Fruit fly (Drosophila melanogaster) whole organism, prepupa: Measurements from ENCODE around the gene CG4218.

Source experiments
- Blimp-1 ChIP-seq: fragments of 200-800 bp; sonication (Bioruptor generic); optimal IDR thresholded peaks from 3 replicates; lab custom pipeline; 2017; ENCODE audit warnings: missing biosample characterization, missing genetic modification characterization, mild to moderate bottlenecking, moderate library complexity, missing genetic modification reagents
- CG10631 ChIP-seq: fragments of 200-800 bp; sonication (Bioruptor generic); optimal IDR thresholded peaks from 2 replicates; lab custom pipeline; 2016; ENCODE audit warnings: missing biosample characterization, missing genetic modification characterization
- CG10669 ChIP-seq: fragments of 200-800 bp; sonication (Bioruptor generic); optimal IDR thresholded peaks from 3 replicates; lab custom pipeline; 2018; ENCODE audit warnings: missing biosample characterization, mild to moderate bottlenecking, missing genetic modification characterization, moderate library complexity
- CG11294 ChIP-seq: fragments of 200-800 bp; sonication (Bioruptor generic); IDR thresholded peaks from 2 replicates; pipeline ENCODE4 v1.3.6; 2022; ENCODE audit warnings: missing biosample characterization, missing genetic modification characterization
- CG11762 ChIP-seq: fragments of 200-800 bp; sonication (Bioruptor generic); optimal IDR thresholded peaks from 3 replicates; lab custom pipeline; 2016; ENCODE audit warnings: missing biosample characterization, missing genetic modification characterization; ENCODE audit not compliant: insufficient read depth
- CG1621 ChIP-seq: fragments of 200-800 bp; sonication (Bioruptor generic); optimal IDR thresholded peaks from 3 replicates; lab custom pipeline; 2018; ENCODE audit warnings: missing biosample characterization, mild to moderate bottlenecking, missing genetic modification characterization
- CG3032 ChIP-seq: fragments of 200-800 bp; optimal IDR thresholded peaks from 2 replicates; lab custom pipeline; 2019; ENCODE audit warnings: missing biosample characterization, mild to moderate bottlenecking, missing genetic modification characterization, moderate library complexity
- CG31627 ChIP-seq: fragments of 200-800 bp; sonication (Bioruptor generic); optimal IDR thresholded peaks from 3 replicates; lab custom pipeline; 2016; ENCODE audit warnings: missing biosample characterization, missing genetic modification characterization
- CG32006 ChIP-seq: fragments of 200-800 bp; sonication (Bioruptor generic); optimal IDR thresholded peaks from 3 replicates; lab custom pipeline; 2017; ENCODE audit warnings: missing biosample characterization, mild to moderate bottlenecking, missing genetic modification characterization
- CG34406 ChIP-seq: fragments of 200-800 bp; sonication (Bioruptor generic); optimal IDR thresholded peaks from 3 replicates; lab custom pipeline; 2016; ENCODE audit warnings: missing biosample characterization, missing genetic modification characterization
- CG3919 ChIP-seq: fragments of 200-800 bp; sonication (Bioruptor generic); optimal IDR thresholded peaks from 3 replicates; lab custom pipeline; 2016; ENCODE audit warnings: missing biosample characterization, missing genetic modification characterization
- CG6276 ChIP-seq: fragments of 200-800 bp; sonication (Bioruptor generic); optimal IDR thresholded peaks from 2 replicates; lab custom pipeline; 2017; ENCODE audit warnings: missing biosample characterization, mild to moderate bottlenecking, missing genetic modification characterization
- CG6792 ChIP-seq: fragments of 200-800 bp; sonication (Bioruptor generic); optimal IDR thresholded peaks from 3 replicates; lab custom pipeline; 2016; ENCODE audit warnings: missing biosample characterization, missing genetic modification characterization
- CG6808 ChIP-seq: fragments of 200-800 bp; sonication (Bioruptor generic); optimal IDR thresholded peaks from 3 replicates; lab custom pipeline; 2017; ENCODE audit warnings: missing biosample characterization, missing genetic modification characterization, mild to moderate bottlenecking, moderate library complexity, missing genetic modification reagents
- CG6854 ChIP-seq: fragments of 200-800 bp; sonication (Bioruptor generic); optimal IDR thresholded peaks from 2 replicates; lab custom pipeline; 2017; ENCODE audit warnings: missing biosample characterization, mild to moderate bottlenecking, missing genetic modification characterization
- CG7368 ChIP-seq: fragments of 200-800 bp; sonication (Bioruptor generic); optimal IDR thresholded peaks from 3 replicates; lab custom pipeline; 2016; ENCODE audit warnings: missing biosample characterization, missing genetic modification characterization
- CG8119 ChIP-seq: fragments of 200-800 bp; sonication (Bioruptor generic); IDR thresholded peaks from 3 replicates; pipeline ENCODE4 v1.3.6; 2022; ENCODE audit warnings: missing biosample characterization, missing genetic modification characterization
- CG8632 ChIP-seq: fragments of 200-800 bp; sonication (Bioruptor generic); optimal IDR thresholded peaks from 3 replicates; lab custom pipeline; 2016; ENCODE audit warnings: missing biosample characterization, missing genetic modification characterization
- CG9139 ChIP-seq: fragments of 200-800 bp; sonication (Bioruptor generic); optimal IDR thresholded peaks from 3 replicates; lab custom pipeline; 2017; ENCODE audit warnings: missing biosample characterization, mild to moderate bottlenecking, missing genetic modification characterization
- Eip75B ChIP-seq: fragments of 200-800 bp; sonication (Bioruptor generic); optimal IDR thresholded peaks from 3 replicates; lab custom pipeline; 2016; ENCODE audit warnings: missing biosample characterization, missing genetic modification characterization
- Eip78C ChIP-seq: fragments of 200-800 bp; sonication (Bioruptor generic); peaks from one replicate; lab custom pipeline; 2016; ENCODE audit warnings: missing biosample characterization, missing genetic modification characterization
- Ets21C ChIP-seq: fragments of 200-800 bp; sonication (Bioruptor generic); optimal IDR thresholded peaks from 3 replicates; lab custom pipeline; 2016; ENCODE audit warnings: missing biosample characterization, missing genetic modification characterization
- Ets96B ChIP-seq: fragments of 200-800 bp; optimal IDR thresholded peaks from 2 replicates; lab custom pipeline; 2019; ENCODE audit warnings: missing biosample characterization, mild to moderate bottlenecking, missing genetic modification characterization, moderate library complexity
- Hr38 ChIP-seq: sonication (Bioruptor generic); optimal IDR thresholded peaks from 2 replicates; lab custom pipeline; 2016; ENCODE audit warnings: missing biosample characterization, missing genetic modification characterization
- Hr4 ChIP-seq: fragments of 200-800 bp; sonication (Bioruptor generic); optimal IDR thresholded peaks from 3 replicates; lab custom pipeline; 2016; ENCODE audit warnings: missing biosample characterization, missing genetic modification characterization
- Lpt ChIP-seq: fragments of 200-800 bp; sonication (Bioruptor generic); optimal IDR thresholded peaks from 3 replicates; lab custom pipeline; 2016; ENCODE audit warnings: missing biosample characterization, missing genetic modification characterization
- Met ChIP-seq: fragments of 200-800 bp; sonication (Bioruptor generic); optimal IDR thresholded peaks from 3 replicates; lab custom pipeline; 2016; ENCODE audit warnings: missing biosample characterization, missing genetic modification characterization
- OdsH ChIP-seq: fragments of 200-800 bp; sonication (Bioruptor generic); optimal IDR thresholded peaks from 3 replicates; lab custom pipeline; 2016; ENCODE audit warnings: missing biosample characterization, missing genetic modification characterization
- Sox102F ChIP-seq: fragments of 200-800 bp; sonication (Bioruptor generic); optimal IDR thresholded peaks from 2 replicates; lab custom pipeline; 2016; ENCODE audit warnings: missing biosample characterization, mild to moderate bottlenecking, missing genetic modification characterization
- Sox14 ChIP-seq: fragments of 200-800 bp; sonication (Bioruptor generic); optimal IDR thresholded peaks from 3 replicates; lab custom pipeline; 2016; ENCODE audit warnings: missing biosample characterization, missing genetic modification characterization
- achi ChIP-seq: fragments of 200-800 bp; sonication (Bioruptor generic); optimal IDR thresholded peaks from 3 replicates; lab custom pipeline; 2016; ENCODE audit warnings: missing biosample characterization, missing genetic modification characterization
- acj6 ChIP-seq: fragments of 200-800 bp; sonication (Bioruptor generic); optimal IDR thresholded peaks from 3 replicates; lab custom pipeline; 2016; ENCODE audit warnings: missing biosample characterization, missing genetic modification characterization
- dac ChIP-seq: fragments of 200-800 bp; sonication (Bioruptor generic); optimal IDR thresholded peaks from 2 replicates; lab custom pipeline; 2017; ENCODE audit warnings: missing biosample characterization, mild to moderate bottlenecking, missing genetic modification characterization
- dsx ChIP-seq: fragments of 200-800 bp; optimal IDR thresholded peaks from 3 replicates; lab custom pipeline; 2019; ENCODE audit warnings: missing biosample characterization, mild to moderate bottlenecking, missing genetic modification characterization, moderate library complexity; ENCODE audit not compliant: poor library complexity, severe bottlenecking
- eg ChIP-seq: fragments of 200-800 bp; sonication (Bioruptor generic); IDR thresholded peaks from 3 replicates; pipeline ENCODE4 v1.3.6; 2022; ENCODE audit warnings: missing biosample characterization, missing genetic modification characterization
- esn ChIP-seq: fragments of 200-800 bp; sonication (Bioruptor generic); optimal IDR thresholded peaks from 2 replicates; lab custom pipeline; 2016; ENCODE audit warnings: missing biosample characterization, mild to moderate bottlenecking, missing genetic modification characterization, moderate library complexity
- fd59A ChIP-seq: fragments of 200-800 bp; sonication (Bioruptor generic); optimal IDR thresholded peaks from 2 replicates; lab custom pipeline; 2017; ENCODE audit warnings: missing biosample characterization, mild to moderate bottlenecking, missing genetic modification characterization, missing genetic modification reagents
- fd85E ChIP-seq: fragments of 200-800 bp; sonication (Bioruptor generic); optimal IDR thresholded peaks from 3 replicates; lab custom pipeline; 2016; ENCODE audit warnings: missing biosample characterization, missing genetic modification characterization
- lz ChIP-seq: fragments of 200-800 bp; sonication (Bioruptor generic); optimal IDR thresholded peaks from 3 replicates; lab custom pipeline; 2016; ENCODE audit warnings: missing biosample characterization, missing genetic modification characterization
- net ChIP-seq: fragments of 200-800 bp; sonication (Bioruptor generic); optimal IDR thresholded peaks from 3 replicates; lab custom pipeline; 2016; ENCODE audit warnings: missing biosample characterization, missing genetic modification characterization
- pdm3 ChIP-seq: fragments of 200-800 bp; sonication (Bioruptor generic); optimal IDR thresholded peaks from 3 replicates; lab custom pipeline; 2016; ENCODE audit warnings: missing biosample characterization, missing genetic modification characterization
- salr ChIP-seq, 2 experiments: fragments of 200-800 bp; sonication (Bioruptor generic); optimal IDR thresholded peaks; 3 replicates each; lab custom pipeline; 2016 to 2018; ENCODE audit warnings: missing biosample characterization in 2 of 2, missing genetic modification characterization in 2 of 2, mild to moderate bottlenecking in 1 of 2
- spab ChIP-seq: fragments of 200-800 bp; sonication (Bioruptor generic); optimal IDR thresholded peaks from 2 replicates; lab custom pipeline; 2017; ENCODE audit warnings: missing biosample characterization, mild to moderate bottlenecking, missing genetic modification characterization, missing genetic modification reagents
- ss ChIP-seq, 2 experiments: fragments of 200-800 bp; sonication (Bioruptor generic); optimal IDR thresholded peaks; 2 replicates in 1 of 2; 3 replicates in 1 of 2; lab custom pipeline; 2017 to 2018; ENCODE audit warnings: mild to moderate bottlenecking in 2 of 2, missing biosample characterization in 2 of 2, missing genetic modification characterization in 2 of 2, moderate library complexity in 1 of 2
- svp ChIP-seq: fragments of 200-800 bp; sonication (Bioruptor generic); peaks from one replicate; lab custom pipeline; 2016; ENCODE audit warnings: missing biosample characterization, missing genetic modification characterization
- topi ChIP-seq: fragments of 200-800 bp; sonication (Bioruptor generic); optimal IDR thresholded peaks from 3 replicates; lab custom pipeline; 2016; ENCODE audit warnings: missing biosample characterization, missing genetic modification characterization
- vri ChIP-seq: fragments of 200-800 bp; sonication (Bioruptor generic); optimal IDR thresholded peaks from 3 replicates; lab custom pipeline; 2016; ENCODE audit warnings: missing biosample characterization, mild to moderate bottlenecking, missing genetic modification characterization

Gene CG4218

dm6 chr2L:14569301-14569700 lies 20.4 kb upstream of the CG4218 start:
- peak; percentile 65 for TF ChIP-seq svp (GFP tag; lab: Kevin White, UChicago)
- TF ChIP-seq dsx: peak; percentile 55
- no peak for TF ChIP-seq CG31627 (GFP tag; lab: Kevin White, UChicago)
- TF ChIP-seq ss (GFP tag; optimal IDR thresholded peaks at IDR 0.05; lab: Kevin White, UChicago): no peak
- TF ChIP-seq CG11294 (GFP tag; lab: Robert Waterston, UW): no peak
- TF ChIP-seq CG32006: peak; percentile 33
- TF ChIP-seq achi (GFP tag; lab: Kevin White, UChicago): peak; percentile 40
- peak; percentile 50 for TF ChIP-seq CG10669 (GFP tag; lab: Kevin White, UChicago)
- TF ChIP-seq net (GFP tag; lab: Kevin White, UChicago): no peak
- peak; percentile 20 for TF ChIP-seq lz
- TF ChIP-seq topi (GFP tag; lab: Kevin White, UChicago): peak; percentile 4
- TF ChIP-seq Ets96B (tag; lab: Kevin White, UChicago): peak; percentile 56
- TF ChIP-seq CG3032 (tag; lab: Kevin White, UChicago): peak; percentile 57
- TF ChIP-seq CG6854 (GFP tag; lab: Kevin White, UChicago): no peak
- TF ChIP-seq Met (GFP tag; lab: Kevin White, UChicago): peak; percentile 28
- peak; percentile 14 for TF ChIP-seq CG3919 (GFP tag; lab: Kevin White, UChicago)
- peak; percentile 61 for TF ChIP-seq fd59A (GFP tag; lab: Kevin White, UChicago)
- TF ChIP-seq fd85E (GFP tag; lab: Kevin White, UChicago): no peak
- peak; percentile 55 for TF ChIP-seq CG10631 (GFP tag; lab: Kevin White, UChicago)
- peak; percentile 19 for TF ChIP-seq Eip75B (GFP tag; lab: Kevin White, UChicago)
- peak; percentile 14 for TF ChIP-seq OdsH
- TF ChIP-seq Hr4: peak; percentile 14
- TF ChIP-seq Eip78C (GFP tag; lab: Kevin White, UChicago): peak; percentile 79
- no peak for TF ChIP-seq dac (GFP tag; lab: Kevin White, UChicago)
- TF ChIP-seq CG6276 (GFP tag; lab: Kevin White, UChicago): no peak
- peak; percentile 36 for TF ChIP-seq acj6 (GFP tag; lab: Kevin White, UChicago)
- TF ChIP-seq CG9139 (GFP tag; lab: Kevin White, UChicago): no peak
- TF ChIP-seq CG6808 (GFP tag; lab: Kevin White, UChicago): peak; percentile 49
- peak; percentile 26 for TF ChIP-seq CG34406 (GFP tag; lab: Kevin White, UChicago)
- TF ChIP-seq Sox14 (GFP tag; lab: Kevin White, UChicago): peak; percentile 32
- peak; percentile 26 for TF ChIP-seq esn (GFP tag; lab: Kevin White, UChicago)
- TF ChIP-seq spab: peak; percentile 48
- TF ChIP-seq CG1621: peak; percentile 2
- no peak for TF ChIP-seq vri
- TF ChIP-seq salr (GFP tag; optimal IDR thresholded peaks at IDR 0.05; lab: Kevin White, UChicago): peak in 1 of 2 experiments; percentile 48
- peak; percentile 36 for TF ChIP-seq pdm3 (GFP tag; lab: Kevin White, UChicago)
- TF ChIP-seq Sox102F: no peak
- TF ChIP-seq CG8632 (GFP tag; lab: Kevin White, UChicago): peak; percentile 10

dm6 chr2L:14568507-14569104 lies 19.7 kb upstream of the CG4218 start:
- TF ChIP-seq CG6792 (GFP tag; lab: Kevin White, UChicago) (no peak), CG3032 (tag; lab: Kevin White, UChicago) (no peak), Sox102F (no peak), CG32006 (no peak), acj6 (GFP tag; lab: Kevin White, UChicago) (no peak), salr (GFP tag; optimal IDR thresholded peaks at IDR 0.05; lab: Kevin White, UChicago) (peak in 1 of 2 experiments; percentile 57), Hr38 (no peak), Ets96B (tag; lab: Kevin White, UChicago) (no peak), lz (no peak), spab (no peak), Blimp-1 (GFP tag; lab: Kevin White, UChicago) (no peak), eg (GFP tag; lab: Robert Waterston, UW) (0 out of 3 replicates have a peak, but pooled peaks have one; percentile 41), CG7368 (GFP tag; lab: Kevin White, UChicago) (no peak), CG8119 (GFP tag; lab: Robert Waterston, UW) (no peak), OdsH (no peak), Lpt (GFP tag; lab: Kevin White, UChicago) (peak; percentile 29), CG1621 (no peak), Met (GFP tag; lab: Kevin White, UChicago) (no peak), svp (GFP tag; lab: Kevin White, UChicago) (no peak), CG6854 (GFP tag; lab: Kevin White, UChicago) (peak; percentile 33), CG11762 (GFP tag; lab: Kevin White, UChicago) (no peak), esn (GFP tag; lab: Kevin White, UChicago) (no peak), fd59A (GFP tag; lab: Kevin White, UChicago) (no peak), Eip78C (GFP tag; lab: Kevin White, UChicago) (peak; percentile 36), Eip75B (GFP tag; lab: Kevin White, UChicago) (no peak), CG6808 (GFP tag; lab: Kevin White, UChicago) (peak; percentile 6), Ets21C (GFP tag; lab: Kevin White, UChicago) (no peak), CG11294 (GFP tag; lab: Robert Waterston, UW) (no peak), net (GFP tag; lab: Kevin White, UChicago) (no peak), fd85E (GFP tag; lab: Kevin White, UChicago) (no peak)
